Worm (Caenorhabditis elegans) whole organism, L1 larva: ENCODE data around the gene srh-236.

Source experiments
- alr-1 ChIP-seq: fragments of 200-800 bp; sonication (Bioruptor generic); optimal IDR thresholded peaks from 2 replicates; lab custom pipeline; 2018; ENCODE audit warnings: borderline replicate concordance, mild to moderate bottlenecking, missing genetic modification characterization, missing compliant biosample characterization
- ama-1 ChIP-seq: fragments of 150-350 bp; optimal IDR thresholded peaks from 2 replicates; lab custom pipeline; 2014
- blmp-1 ChIP-seq: fragments of 150-350 bp; optimal IDR thresholded peaks from 2 replicates; lab custom pipeline; 2014; ENCODE audit warnings: missing biosample characterization, missing genetic modification characterization
- ceh-88 ChIP-seq: fragments of 200-800 bp; sonication (Bioruptor generic); IDR thresholded peaks from 2 replicates; pipeline ENCODE4 v1.3.6; 2022; ENCODE audit warnings: missing genetic modification characterization, missing compliant biosample characterization
- ceh-90 ChIP-seq: sonication (generic microtip); optimal IDR thresholded peaks from 2 replicates; lab custom pipeline; 2016; ENCODE audit warnings: missing genetic modification characterization, missing compliant biosample characterization
- ces-1 ChIP-seq: fragments of 150-350 bp; optimal IDR thresholded peaks from 2 replicates; lab custom pipeline; 2014; ENCODE audit warnings: missing biosample characterization, missing genetic modification reagents, missing genetic modification characterization
- elt-2 ChIP-seq: sonication (generic microtip); optimal IDR thresholded peaks from 2 replicates; lab custom pipeline; 2016; ENCODE audit warnings: missing genetic modification characterization, mild to moderate bottlenecking, inconsistent platforms, missing compliant biosample characterization, missing genetic modification reagents
- elt-3 ChIP-seq, 6 experiments: fragments of 150-350 bp in 1 of 6; sonication (generic microtip); optimal IDR thresholded peaks; 2 replicates each; lab custom pipeline; 2017 to 2018; ENCODE audit warnings: missing biosample characterization in 6 of 6, missing genetic modification characterization in 6 of 6, inconsistent platforms in 1 of 6
- fos-1 ChIP-seq: fragments of 150-350 bp; optimal IDR thresholded peaks from 2 replicates; lab custom pipeline; 2014; ENCODE audit warnings: missing biosample characterization, missing genetic modification characterization
- isw-1 ChIP-seq: fragments of 200-800 bp; sonication (Bioruptor generic); IDR thresholded peaks from 2 replicates; pipeline ENCODE4 v1.3.6; 2022; ENCODE audit warnings: missing genetic modification characterization, missing compliant biosample characterization
- jun-1 ChIP-seq: fragments of 150-350 bp; optimal IDR thresholded peaks from 2 replicates; lab custom pipeline; 2014; ENCODE audit warnings: missing biosample characterization, missing genetic modification reagents, missing genetic modification characterization
- lin-13 ChIP-seq: fragments of 150-350 bp; optimal IDR thresholded peaks from 2 replicates; lab custom pipeline; 2014; ENCODE audit warnings: missing biosample characterization, missing genetic modification reagents, missing genetic modification characterization
- lin-14 ChIP-seq: fragments of 200-800 bp; sonication (Bioruptor generic); optimal IDR thresholded peaks from 2 replicates; lab custom pipeline; 2018; ENCODE audit warnings: mild to moderate bottlenecking, missing genetic modification characterization, moderate library complexity, missing compliant biosample characterization
- lin-35 ChIP-seq, 2 experiments: fragments of 150-350 bp; optimal IDR thresholded peaks; 2 replicates each; lab custom pipeline; 2014; ENCODE audit warnings: missing biosample characterization in 2 of 2, missing genetic modification characterization in 2 of 2, missing genetic modification reagents in 2 of 2
- mdl-1 ChIP-seq, 2 experiments: fragments of 150-350 bp; optimal IDR thresholded peaks; 2 replicates each; lab custom pipeline; 2014 to 2017; ENCODE audit warnings: missing biosample characterization in 2 of 2, missing genetic modification characterization in 2 of 2, inconsistent platforms in 1 of 2
- mef-2 ChIP-seq: fragments of 150-350 bp; optimal IDR thresholded peaks from 2 replicates; lab custom pipeline; 2014; ENCODE audit warnings: missing biosample characterization, missing genetic modification characterization
- mep-1 ChIP-seq: fragments of 150-350 bp; optimal IDR thresholded peaks from 2 replicates; lab custom pipeline; 2014; ENCODE audit warnings: missing biosample characterization, missing genetic modification characterization
- nhr-19 ChIP-seq: fragments of 200-800 bp; sonication (Bioruptor generic); conservative IDR thresholded peaks from 2 replicates; pipeline ENCODE4 v1.3.6; 2022; ENCODE audit warnings: missing genetic modification characterization, missing compliant biosample characterization
- nhr-20 ChIP-seq: sonication (generic microtip); optimal IDR thresholded peaks from 2 replicates; lab custom pipeline; 2016; ENCODE audit warnings: mild to moderate bottlenecking, missing genetic modification characterization, missing compliant biosample characterization
- nhr-71 ChIP-seq: sonication (generic microtip); optimal IDR thresholded peaks from 2 replicates; lab custom pipeline; 2016; ENCODE audit warnings: mild to moderate bottlenecking, missing genetic modification characterization, moderate library complexity, missing compliant biosample characterization
- nhr-84 ChIP-seq: sonication (generic microtip); optimal IDR thresholded peaks from 2 replicates; lab custom pipeline; 2017; ENCODE audit warnings: missing biosample characterization, missing genetic modification characterization
- nhr-85 ChIP-seq: sonication (generic microtip); peaks from one replicate; lab custom pipeline; 2016; ENCODE audit warnings: missing genetic modification characterization, inconsistent platforms, missing compliant biosample characterization
- pag-3 ChIP-seq: sonication (generic microtip); optimal IDR thresholded peaks from 2 replicates; lab custom pipeline; 2017; ENCODE audit warnings: missing genetic modification characterization, mild to moderate bottlenecking, missing compliant biosample characterization, antibody characterized with exemption, borderline replicate concordance; ENCODE audit not compliant: insufficient read depth
- pax-3 ChIP-seq: fragments of 200-800 bp; sonication (Bioruptor generic); optimal IDR thresholded peaks from 2 replicates; lab custom pipeline; 2018; ENCODE audit warnings: mild to moderate bottlenecking, missing genetic modification characterization, moderate library complexity, missing compliant biosample characterization
- pqm-1 ChIP-seq: sonication (generic microtip); optimal IDR thresholded peaks from 3 replicates; lab custom pipeline; 2017; ENCODE audit warnings: missing biosample characterization, missing genetic modification characterization
- sox-4 ChIP-seq: sonication (generic microtip); optimal IDR thresholded peaks from 2 replicates; lab custom pipeline; 2016; ENCODE audit warnings: missing genetic modification characterization, missing compliant biosample characterization
- sup-37 ChIP-seq: fragments of 200-800 bp; sonication (Bioruptor generic); optimal IDR thresholded peaks from 2 replicates; lab custom pipeline; 2018; ENCODE audit warnings: mild to moderate bottlenecking, missing genetic modification characterization, missing compliant biosample characterization
- tlp-1 ChIP-seq: fragments of 150-350 bp; optimal IDR thresholded peaks from 2 replicates; lab custom pipeline; 2014; ENCODE audit warnings: missing biosample characterization, missing genetic modification characterization
- unc-30 ChIP-seq: sonication (generic microtip); optimal IDR thresholded peaks from 2 replicates; lab custom pipeline; 2017; ENCODE audit warnings: missing biosample characterization, missing genetic modification characterization
- unc-86 ChIP-seq: sonication (generic microtip); optimal IDR thresholded peaks from 2 replicates; lab custom pipeline; 2016; ENCODE audit warnings: missing genetic modification characterization, missing compliant biosample characterization
- vab-15 ChIP-seq: sonication (generic microtip); optimal IDR thresholded peaks from 2 replicates; lab custom pipeline; 2017; ENCODE audit warnings: missing genotype, mild to moderate bottlenecking, missing genetic modification characterization, missing compliant biosample characterization
- xbp-1 ChIP-seq: sonication (generic microtip); optimal IDR thresholded peaks from 2 replicates; lab custom pipeline; 2016; ENCODE audit warnings: missing genetic modification characterization, missing compliant biosample characterization
- zip-4 ChIP-seq: fragments of 200-800 bp; sonication (Bioruptor generic); optimal IDR thresholded peaks from 2 replicates; lab custom pipeline; 2018; ENCODE audit warnings: mild to moderate bottlenecking, missing genetic modification characterization, moderate library complexity, missing compliant biosample characterization

srh-236 gene

ce11 chrV:17243016-17243415 lies 31.2 kb upstream of the srh-236 start:
- TF ChIP-seq tlp-1 (tag; lab: Kevin White, UChicago) (peak; percentile 48), elt-2 (tag; lab: Kevin White, UChicago) (peak; percentile 79), ces-1 (GFP tag; lab: Kevin White, UChicago) (no peak), vab-15 (tag; lab: Kevin White, UChicago) (no peak), mef-2 (tag; lab: Kevin White, UChicago) (no peak), nhr-84 (tag; lab: Kevin White, UChicago) (no peak)

- no peak for TF ChIP-seq fos-1 (tag; lab: Kevin White, UChicago)
- no peak for TF ChIP-seq xbp-1 (tag; lab: Kevin White, UChicago)
- no peak for TF ChIP-seq zip-4 (GFP tag; lab: Kevin White, UChicago)
- no peak for TF ChIP-seq jun-1 (tag; lab: Kevin White, UChicago)
- no peak for TF ChIP-seq pag-3
- TF ChIP-seq elt-3 (tag; optimal IDR thresholded peaks at IDR 0.05; lab: Kevin White, UChicago): no peak
These were observed 30.7 kb upstream of the srh-236 start, which contains the start of gene Y68A4B.3 for ce11 chrV:17242552-17242951. Y68A4B.3 (minus strand) TSS chrV:17242652.

- TF ChIP-seq elt-2 (tag; lab: Kevin White, UChicago): peak; percentile 95
- TF ChIP-seq ama-1 (lab: Kevin White, UChicago): no peak
These were observed 29.4 kb upstream of the srh-236 start for ce11 chrV:17241278-17241661.

ce11 chrV:17240579-17241277 lies 28.9 kb upstream of the srh-236 start:
- TF ChIP-seq alr-1 (tag; lab: Kevin White, UChicago) (no peak), elt-2 (tag; lab: Kevin White, UChicago) (peak; percentile 73)
- TF ChIP-seq, all 84 proteins: peak for 1

- TF ChIP-seq mep-1 (tag; lab: Kevin White, UChicago) (no peak), elt-2 (tag; lab: Kevin White, UChicago) (peak; percentile 94), sox-4 (tag; lab: Kevin White, UChicago) (no peak), ceh-88 (GFP tag; lab: Robert Waterston, UW) (no peak), unc-86 (tag; lab: Kevin White, UChicago) (no peak), mdl-1 (tag; optimal IDR thresholded peaks at IDR 0.05; lab: Kevin White, UChicago) (no peak), jun-1 (tag; lab: Kevin White, UChicago) (peak; percentile 12), ceh-90 (tag; lab: Kevin White, UChicago) (no peak), pqm-1 (tag; lab: Kevin White, UChicago) (peak; percentile 1), lin-14 (peak; percentile 17), nhr-84 (tag; lab: Kevin White, UChicago) (no peak), pax-3 (tag; lab: Kevin White, UChicago) (no peak), blmp-1 (no peak), sup-37 (GFP tag; lab: Kevin White, UChicago) (no peak), lin-13 (GFP tag; lab: Kevin White, UChicago) (no peak), alr-1 (tag; lab: Kevin White, UChicago) (no peak), nhr-71 (no peak), lin-35 (GFP tag; optimal IDR thresholded peaks at IDR 0.05; lab: Kevin White, UChicago) (peak in 1 of 2 experiments; percentile 2), mef-2 (tag; lab: Kevin White, UChicago) (no peak)
These were observed 27.0 kb upstream of the srh-236 start, which contains the start of gene T19C9.8 for ce11 chrV:17238799-17239198. T19C9.8 (plus strand) TSS chrV:17239097.

ce11 chrV:17236345-17236744 lies 24.5 kb upstream of the srh-236 start, which contains the start of gene T19C9.10:
T19C9.10 (plus strand) TSS chrV:17236592.
- TF ChIP-seq unc-30 (no peak), nhr-85 (tag; lab: Kevin White, UChicago) (peak; percentile 28), isw-1 (GFP tag; lab: Robert Waterston, UW) (no peak), lin-14 (peak; percentile 40), nhr-20 (tag; lab: Kevin White, UChicago) (no peak), nhr-19 (GFP tag; lab: Robert Waterston, UW) (no peak), ceh-88 (GFP tag; lab: Robert Waterston, UW) (no peak)
